Fruit fly (Drosophila melanogaster) whole organism, wandering third instar larva: ENCODE measurements around the gene pie.

Experiments
- Abd-B ChIP-seq: fragments of >200 bp; optimal IDR thresholded peaks from 2 replicates; lab custom pipeline; 2017; ENCODE audit warnings: missing biosample characterization, missing genetic modification characterization
- CG32264 ChIP-seq: fragments of 200-800 bp; sonication (Bioruptor generic); optimal IDR thresholded peaks from 2 replicates; lab custom pipeline; 2016; ENCODE audit warnings: missing biosample characterization, missing genetic modification characterization
- CG9705 ChIP-seq: fragments of 200-800 bp; sonication (Bioruptor generic); optimal IDR thresholded peaks from 2 replicates; lab custom pipeline; 2018; ENCODE audit warnings: missing biosample characterization, mild to moderate bottlenecking, missing genetic modification characterization
- CrebA ChIP-seq: fragments of 200-800 bp; sonication (Bioruptor generic); optimal IDR thresholded peaks from 2 replicates; lab custom pipeline; 2016; ENCODE audit warnings: missing biosample characterization, mild to moderate bottlenecking, missing genetic modification characterization, borderline replicate concordance
- Dfd ChIP-seq: fragments of >200 bp; optimal IDR thresholded peaks from 2 replicates; lab custom pipeline; 2017; ENCODE audit warnings: missing biosample characterization, missing genetic modification characterization
- Dif ChIP-seq: fragments of 200-275, 200-300 bp; sonication (Bioruptor generic); optimal IDR thresholded peaks from 2 replicates; lab custom pipeline; 2018; ENCODE audit warnings: missing biosample characterization, missing genetic modification characterization; ENCODE audit not compliant: partially characterized antibody
- GATAd ChIP-seq: sonication (Bioruptor generic); optimal IDR thresholded peaks from 2 replicates; lab custom pipeline; 2016; ENCODE audit warnings: missing biosample characterization, missing genetic modification characterization
- HLH106 ChIP-seq: fragments of 200-800 bp; optimal IDR thresholded peaks from 3 replicates; lab custom pipeline; 2019; ENCODE audit warnings: missing biosample characterization, mild to moderate bottlenecking, missing genetic modification characterization, moderate library complexity
- Hnf4 ChIP-seq: fragments of 200-800 bp; sonication (Bioruptor generic); optimal IDR thresholded peaks from 2 replicates; lab custom pipeline; 2016; ENCODE audit warnings: missing biosample characterization, mild to moderate bottlenecking, missing genetic modification characterization
- Hr78 ChIP-seq: fragments of >200 bp; optimal IDR thresholded peaks from 2 replicates; lab custom pipeline; 2017; ENCODE audit warnings: missing biosample characterization, missing genetic modification characterization
- Hr83 ChIP-seq: fragments of 200-300 bp; sonication (Bioruptor generic); optimal IDR thresholded peaks from 2 replicates; lab custom pipeline; 2016; ENCODE audit warnings: missing biosample characterization, mild to moderate bottlenecking, missing genetic modification characterization, moderate library complexity; ENCODE audit not compliant: poor library complexity, severe bottlenecking
- Jra ChIP-seq: sonication (Bioruptor generic); optimal IDR thresholded peaks from 2 replicates; lab custom pipeline; 2016; ENCODE audit warnings: missing biosample characterization, missing genetic modification characterization
- Mio ChIP-seq: sonication (Bioruptor generic); optimal IDR thresholded peaks from 2 replicates; lab custom pipeline; 2016; ENCODE audit warnings: missing biosample characterization, missing genetic modification characterization
- Myc ChIP-seq: fragments of >200 bp; optimal IDR thresholded peaks from 2 replicates; lab custom pipeline; 2017
- N ChIP-seq: fragments of >200 bp; optimal IDR thresholded peaks from 2 replicates; lab custom pipeline; 2018; ENCODE audit warnings: missing biosample characterization, missing external identifiers, missing genetic modification characterization
- OdsH ChIP-seq: fragments of 200-800 bp; sonication (Bioruptor generic); optimal IDR thresholded peaks from 2 replicates; lab custom pipeline; 2016; ENCODE audit warnings: missing biosample characterization, mild to moderate bottlenecking, missing genetic modification characterization
- Rel ChIP-seq, 2 experiments: fragments of 200-800 bp; sonication (Bioruptor generic) in 1 of 2; optimal IDR thresholded peaks; 2 replicates in 1 of 2; 3 replicates in 1 of 2; lab custom pipeline; 2016 to 2019; ENCODE audit warnings: mild to moderate bottlenecking in 2 of 2, missing biosample characterization in 2 of 2, missing genetic modification characterization in 2 of 2, moderate library complexity in 1 of 2
- Sp1 ChIP-seq: fragments of 200-800 bp; sonication (Bioruptor generic); optimal IDR thresholded peaks from 3 replicates; lab custom pipeline; 2019; ENCODE audit warnings: missing biosample characterization, mild to moderate bottlenecking, missing genetic modification characterization, moderate library complexity
- Vsx2 ChIP-seq: fragments of 200-300, 225-300 bp; sonication (Bioruptor generic); optimal IDR thresholded peaks from 2 replicates; lab custom pipeline; 2018; ENCODE audit warnings: missing biosample characterization, missing genetic modification characterization; ENCODE audit not compliant: partially characterized antibody
- br ChIP-seq: fragments of 200-800 bp; sonication (Bioruptor generic); optimal IDR thresholded peaks from 2 replicates; lab custom pipeline; 2016; ENCODE audit warnings: missing biosample characterization, missing genetic modification characterization
- brk ChIP-seq: fragments of 200-800 bp; sonication (Bioruptor generic); optimal IDR thresholded peaks from 2 replicates; lab custom pipeline; 2016; ENCODE audit warnings: missing biosample characterization, mild to moderate bottlenecking, missing genetic modification characterization
- dl ChIP-seq, 2 experiments: fragments of 175-275, 200-275 bp in 1 of 2; fragments of 200-275 bp in 1 of 2; sonication (Bioruptor generic); optimal IDR thresholded peaks; lab custom pipeline; 2018; ENCODE audit warnings: mild to moderate bottlenecking in 2 of 2, missing biosample characterization in 2 of 2, missing genetic modification characterization in 2 of 2, moderate library complexity in 2 of 2; ENCODE audit not compliant: partially characterized antibody in 2 of 2, insufficient read depth in 1 of 2
- dmrt93B ChIP-seq: fragments of 200-800 bp; sonication (Bioruptor generic); optimal IDR thresholded peaks from 2 replicates; lab custom pipeline; 2018; ENCODE audit warnings: missing biosample characterization, mild to moderate bottlenecking, missing genetic modification characterization
- dsf ChIP-seq: sonication (Bioruptor generic); optimal IDR thresholded peaks from 2 replicates; lab custom pipeline; 2016; ENCODE audit warnings: missing biosample characterization, missing genetic modification characterization, borderline replicate concordance
- ey ChIP-seq: fragments of 200-800 bp; sonication (Bioruptor generic); optimal IDR thresholded peaks from 2 replicates; lab custom pipeline; 2016; ENCODE audit warnings: missing biosample characterization, missing genetic modification characterization
- foxo ChIP-seq, 2 experiments: fragments of 200-800 bp; sonication (Bioruptor generic); optimal IDR thresholded peaks; 2 replicates in 1 of 2; 3 replicates in 1 of 2; lab custom pipeline; 2016 to 2017; ENCODE audit warnings: missing biosample characterization in 2 of 2, missing genetic modification characterization in 2 of 2
- fru ChIP-seq: fragments of 200-800 bp; sonication (Bioruptor generic); optimal IDR thresholded peaks from 3 replicates; lab custom pipeline; 2016; ENCODE audit warnings: missing biosample characterization, mild to moderate bottlenecking, missing genetic modification characterization
- h ChIP-seq: fragments of 200-800 bp; sonication (Bioruptor generic); optimal IDR thresholded peaks from 3 replicates; lab custom pipeline; 2016; ENCODE audit warnings: missing biosample characterization, mild to moderate bottlenecking, missing genetic modification characterization
- jim ChIP-seq: fragments of 175-275, 200-325 bp; sonication (Bioruptor generic); optimal IDR thresholded peaks from 2 replicates; lab custom pipeline; 2016; ENCODE audit warnings: missing biosample characterization, mild to moderate bottlenecking, missing genetic modification characterization
- lola ChIP-seq: fragments of >200 bp; optimal IDR thresholded peaks from 2 replicates; lab custom pipeline; 2017; ENCODE audit warnings: missing biosample characterization, missing genetic modification characterization
- pan ChIP-seq: fragments of >200 bp; optimal IDR thresholded peaks from 2 replicates; lab custom pipeline; 2017
- psq ChIP-seq: fragments of 200-800 bp; sonication (Bioruptor generic); optimal IDR thresholded peaks from 3 replicates; lab custom pipeline; 2017; ENCODE audit warnings: missing biosample characterization, mild to moderate bottlenecking, missing genetic modification characterization, moderate library complexity
- rgr ChIP-seq: fragments of 200-800 bp; sonication (Bioruptor generic); optimal IDR thresholded peaks from 3 replicates; lab custom pipeline; 2016; ENCODE audit warnings: missing biosample characterization, mild to moderate bottlenecking, missing genetic modification characterization
- sage ChIP-seq: fragments of 200-800 bp; sonication (Bioruptor generic); optimal IDR thresholded peaks from 2 replicates; lab custom pipeline; 2016; ENCODE audit warnings: missing biosample characterization, mild to moderate bottlenecking, missing genetic modification characterization
- sv ChIP-seq: fragments of 200-800 bp; sonication (Bioruptor generic); optimal IDR thresholded peaks from 3 replicates; lab custom pipeline; 2016; ENCODE audit warnings: missing biosample characterization, missing genetic modification characterization
- tai ChIP-seq: sonication (Bioruptor generic); optimal IDR thresholded peaks from 2 replicates; lab custom pipeline; 2016; ENCODE audit warnings: missing biosample characterization, missing genetic modification characterization
- usp ChIP-seq: fragments of >200 bp; optimal IDR thresholded peaks from 2 replicates; lab custom pipeline; 2017; ENCODE audit warnings: missing biosample characterization, missing genetic modification characterization
- woc ChIP-seq: sonication (Bioruptor generic); optimal IDR thresholded peaks from 2 replicates; lab custom pipeline; 2016; ENCODE audit warnings: missing biosample characterization, mild to moderate bottlenecking, missing genetic modification characterization

pie gene

dm6 chr2L:10428528-10428927 lies 5.9 kb upstream of the pie start, which contains the start of gene CG5188:
Gene CG5188 (plus strand): TSS chr2L:10428829.
- TF ChIP-seq Vsx2 (no peak), N (GFP tag; lab: Kevin White, UChicago) (no peak), tai (GFP tag; lab: Kevin White, UChicago) (no peak), Mio (GFP tag; lab: Kevin White, UChicago) (no peak), Myc (lab: Kevin White, UChicago) (no peak), woc (GFP tag; lab: Kevin White, UChicago) (peak; percentile 41), fru (GFP tag; lab: Kevin White, UChicago) (no peak), lola (no peak), OdsH (peak; percentile 44), psq (GFP tag; lab: Kevin White, UChicago) (peak; percentile 72), h (GFP tag; lab: Kevin White, UChicago) (no peak), Rel (GFP tag; optimal IDR thresholded peaks at IDR 0.05; lab: Kevin White, UChicago) (no peak), Rel (tag; optimal IDR thresholded peaks at IDR 0.05; lab: Kevin White, UChicago) (peak; percentile 82), foxo (GFP tag; optimal IDR thresholded peaks at IDR 0.05; lab: Kevin White, UChicago) (peak in 1 of 2 experiments; percentile 56), Jra (GFP tag; lab: Kevin White, UChicago) (no peak), GATAd (GFP tag; lab: Kevin White, UChicago) (no peak), jim (GFP tag; lab: Kevin White, UChicago) (no peak), Sp1 (GFP tag; lab: Kevin White, UChicago) (peak; percentile 43), pan (no peak), HLH106 (peak; percentile 51), dsf (no peak), dmrt93B (GFP tag; lab: Kevin White, UChicago) (no peak), CrebA (no peak), dl (GFP tag; optimal IDR thresholded peaks at IDR 0.05; lab: Kevin White, UChicago; ENCODE audit: insufficient read depth in 1 of 2, partially characterized antibody in 2 of 2) (no peak), sv (no peak), Abd-B (GFP tag; lab: Kevin White, UChicago) (no peak), Hr78 (no peak), CG32264 (GFP tag; lab: Kevin White, UChicago) (no peak), Hnf4 (GFP tag; lab: Kevin White, UChicago) (peak; percentile 43), ey (GFP tag; lab: Kevin White, UChicago) (peak; percentile 28), rgr (GFP tag; lab: Kevin White, UChicago) (peak; percentile 40), Dif (no peak), Dfd (no peak), usp (no peak), brk (GFP tag; lab: Kevin White, UChicago) (no peak), br (GFP tag; lab: Kevin White, UChicago) (no peak), sage (GFP tag; lab: Kevin White, UChicago) (no peak), Hr83 (no peak), CG9705 (no peak)
- TF ChIP-seq, all 38 proteins: peak for 10

dm6 chr2L:10426534-10427048 lies 4.0 kb upstream of the pie start, which contains the start of the genes SmB and KdelR:
Gene SmB (minus strand): TSS chr2L:10426627.
Gene KdelR (plus strand): TSS chr2L:10426887.
- TF ChIP-seq br (GFP tag; lab: Kevin White, UChicago) (no peak), dmrt93B (GFP tag; lab: Kevin White, UChicago) (no peak), sv (peak; percentile 10), Dif (no peak), OdsH (peak; percentile 44), foxo (GFP tag; optimal IDR thresholded peaks at IDR 0.05; lab: Kevin White, UChicago) (no peak), Mio (GFP tag; lab: Kevin White, UChicago) (no peak), Sp1 (GFP tag; lab: Kevin White, UChicago) (peak; percentile 3), Hr83 (peak; percentile 23), HLH106 (no peak), tai (GFP tag; lab: Kevin White, UChicago) (no peak), CG32264 (GFP tag; lab: Kevin White, UChicago) (no peak), Abd-B (GFP tag; lab: Kevin White, UChicago) (no peak), sage (GFP tag; lab: Kevin White, UChicago) (no peak), rgr (GFP tag; lab: Kevin White, UChicago) (no peak), usp (no peak), Myc (lab: Kevin White, UChicago) (no peak), woc (GFP tag; lab: Kevin White, UChicago) (peak; percentile 10), brk (GFP tag; lab: Kevin White, UChicago) (peak; percentile 42), lola (no peak), dsf (peak; percentile 5), h (GFP tag; lab: Kevin White, UChicago) (no peak), N (GFP tag; lab: Kevin White, UChicago) (no peak), psq (GFP tag; lab: Kevin White, UChicago) (peak; percentile 44), GATAd (GFP tag; lab: Kevin White, UChicago) (no peak), Jra (GFP tag; lab: Kevin White, UChicago) (peak; percentile 79), Dfd (no peak), CG9705 (no peak), jim (GFP tag; lab: Kevin White, UChicago) (no peak), ey (GFP tag; lab: Kevin White, UChicago) (peak; percentile 34), Hr78 (no peak)
